Worm (Caenorhabditis elegans) whole organism, L3 larva: Measurements from ENCODE around the gene ZC204.12.

Source experiments
- R02D3.7 ChIP-seq: fragments of 150-350 bp; optimal IDR thresholded peaks from 2 replicates; lab custom pipeline; 2014; ENCODE audit warnings: missing biosample characterization, missing genetic modification characterization
- aly-2 ChIP-seq: fragments of 150-350 bp; optimal IDR thresholded peaks from 2 replicates; lab custom pipeline; 2014; ENCODE audit warnings: missing biosample characterization, missing genetic modification characterization
- elt-2 ChIP-seq: sonication (generic microtip); optimal IDR thresholded peaks from 2 replicates; lab custom pipeline; 2016; ENCODE audit warnings: missing genetic modification reagents, mild to moderate bottlenecking, missing genetic modification characterization, missing compliant biosample characterization
- jun-1 ChIP-seq: fragments of 150-350 bp; optimal IDR thresholded peaks from 2 replicates; lab custom pipeline; 2014; ENCODE audit warnings: missing biosample characterization, missing genetic modification reagents, missing genetic modification characterization
- nhr-23 ChIP-seq: fragments of 150-350 bp; optimal IDR thresholded peaks from 2 replicates; lab custom pipeline; 2014; ENCODE audit warnings: missing biosample characterization, missing genetic modification reagents, missing genetic modification characterization
- nhr-77 ChIP-seq: fragments of 150-350 bp; optimal IDR thresholded peaks from 2 replicates; lab custom pipeline; 2014; ENCODE audit warnings: missing biosample characterization, missing genetic modification characterization
- pha-4 ChIP-seq: fragments of 150-350 bp; optimal IDR thresholded peaks from 2 replicates; lab custom pipeline; 2014; ENCODE audit warnings: missing biosample characterization, missing genetic modification reagents, missing genetic modification characterization
- pqm-1 ChIP-seq: fragments of 150-350 bp; optimal IDR thresholded peaks from 2 replicates; lab custom pipeline; 2017; ENCODE audit warnings: missing biosample characterization, missing genetic modification characterization, inconsistent platforms
- unc-62 ChIP-seq: fragments of 150-350 bp; sonication (generic microtip); optimal IDR thresholded peaks from 4 replicates; lab custom pipeline; 2014; ENCODE audit warnings: missing biosample characterization, missing genetic modification reagents, missing genetic modification characterization
- zag-1 ChIP-seq: fragments of 150-350 bp; optimal IDR thresholded peaks from 2 replicates; lab custom pipeline; 2014; ENCODE audit warnings: missing biosample characterization, missing genetic modification characterization
- ztf-4 ChIP-seq: fragments of 150-350 bp; optimal IDR thresholded peaks from 2 replicates; lab custom pipeline; 2014; ENCODE audit warnings: missing biosample characterization, missing genetic modification characterization

Gene ZC204.12

ce11 chrII:1610630-1611029, 46.5 kb downstream of the ZC204.12 start, which contains the start of gene fbxa-163:
TSS of gene fbxa-163 (minus strand) at chrII:1610730.
- TF ChIP-seq nhr-77: no peak
- TF ChIP-seq R02D3.7 (tag; lab: Kevin White, UChicago): no peak
- peak; percentile 5 for TF ChIP-seq elt-2 (tag; lab: Kevin White, UChicago)
- TF ChIP-seq, all 47 proteins: peak for 1

DNA sequence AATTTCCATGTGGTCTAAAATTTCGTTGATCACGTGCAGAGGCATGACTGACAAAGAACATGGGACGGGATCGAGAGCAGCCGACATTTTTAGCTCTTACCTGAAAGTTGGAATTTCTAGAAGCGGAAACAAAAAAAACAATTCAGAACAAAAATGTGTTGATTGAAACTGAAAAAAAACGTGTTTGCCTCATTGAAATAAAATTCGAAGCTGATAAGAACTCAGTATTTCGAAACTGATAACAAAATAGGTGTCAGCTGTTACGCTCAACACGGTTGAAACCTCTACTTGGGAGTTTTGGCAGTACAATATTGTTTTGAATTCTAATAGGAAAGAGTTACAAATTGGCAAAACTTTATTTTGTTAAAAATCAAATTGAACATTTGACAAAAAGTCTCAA, 48.2 kb downstream of the ZC204.12 start:
- peak; percentile 88 for TF ChIP-seq elt-2 (tag; lab: Kevin White, UChicago)
- no peak for TF ChIP-seq nhr-23 (tag; lab: Kevin White, UChicago)
- TF ChIP-seq pqm-1: peak; percentile 14
- TF ChIP-seq zag-1 (tag; lab: Kevin White, UChicago): no peak
- TF ChIP-seq jun-1 (tag; lab: Kevin White, UChicago): peak; percentile 6
- peak; percentile 34 for TF ChIP-seq pha-4 (tag; lab: Kevin White, UChicago)

DNA sequence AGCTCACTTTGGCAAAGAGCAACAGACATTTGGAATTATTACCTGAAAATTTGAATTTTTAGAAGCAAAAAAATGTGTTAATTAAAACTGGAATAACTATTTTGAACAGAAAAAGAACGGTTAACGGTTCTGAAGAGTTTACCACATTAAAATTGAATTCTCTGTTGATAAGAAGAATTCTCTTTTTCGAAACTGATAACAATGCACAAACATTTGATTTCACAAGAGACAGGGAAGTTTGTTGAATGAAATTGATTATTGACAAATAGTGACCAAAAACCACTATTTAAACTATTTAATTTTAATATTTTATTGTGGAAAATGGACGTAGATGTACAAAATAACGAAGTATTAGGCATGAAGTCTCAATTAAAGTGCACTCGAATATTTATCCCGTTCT, 49.5 kb downstream of the ZC204.12 start:
- TF ChIP-seq pqm-1: peak; percentile 19
- peak; percentile 82 for TF ChIP-seq elt-2 (tag; lab: Kevin White, UChicago)
- TF ChIP-seq unc-62 (GFP tag; lab: Kevin White, UChicago): no peak
- peak; percentile 67 for TF ChIP-seq pha-4 (tag; lab: Kevin White, UChicago)
- no peak for TF ChIP-seq aly-2 (tag; lab: Kevin White, UChicago)
- TF ChIP-seq ztf-4: no peak
